Fruit fly (Drosophila melanogaster) Kc167 (cell line): Measurements from ENCODE around the gene CG1324.

Experiments used
- Myc ChIP-seq: fragments of >200 bp; optimal IDR thresholded peaks from 2 replicates; lab custom pipeline; 2017; ENCODE audit warnings: missing external identifiers
- insv ChIP-seq: fragments of >200 bp; optimal IDR thresholded peaks from 3 replicates; lab custom pipeline; 2018; ENCODE audit warnings: missing external identifiers

DNA sequence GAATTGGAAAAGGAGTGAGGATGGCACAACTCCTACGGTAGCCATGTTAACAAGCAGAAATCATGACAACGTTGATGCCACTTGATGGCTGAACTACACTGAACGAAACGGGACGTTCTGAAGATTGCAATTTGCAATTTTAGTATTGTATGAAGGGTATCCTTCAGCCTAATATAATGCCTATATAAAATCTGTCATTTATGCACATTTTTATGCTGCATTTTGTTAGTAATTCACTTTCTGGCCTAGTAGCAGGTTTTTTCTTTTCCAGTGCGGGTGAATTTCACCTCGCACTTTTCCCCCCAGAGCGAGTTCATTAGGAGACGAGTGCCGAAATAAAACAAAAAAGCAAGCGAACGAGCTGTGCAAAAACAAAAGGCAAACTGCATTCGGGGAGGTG, 32.9 kb downstream of the CG1324 start:
- TF ChIP-seq Myc (lab: Kevin White, UChicago) (no peak), insv (no peak)
